Fruit fly (Drosophila melanogaster) Kc167 (cell line): Measurements from ENCODE around the gene Prp5.

Source experiments
- Myc ChIP-seq: fragments of >200 bp; optimal IDR thresholded peaks from 2 replicates; lab custom pipeline; 2017; ENCODE audit warnings: missing external identifiers
- Sin3A ChIP-seq: fragments of >200 bp; optimal IDR thresholded peaks from 2 replicates; lab custom pipeline; 2018; ENCODE audit warnings: missing external identifiers
- h ChIP-seq: fragments of >200 bp; optimal IDR thresholded peaks from 3 replicates; lab custom pipeline; 2018; ENCODE audit warnings: missing external identifiers
- insv ChIP-seq: fragments of >200 bp; optimal IDR thresholded peaks from 3 replicates; lab custom pipeline; 2018; ENCODE audit warnings: missing external identifiers
- psq ChIP-seq: fragments of >200 bp; optimal IDR thresholded peaks from 2 replicates; lab custom pipeline; 2017; ENCODE audit warnings: missing external identifiers
- ttk ChIP-seq: sonication (Bioruptor generic); optimal IDR thresholded peaks from 2 replicates; lab custom pipeline; 2017; ENCODE audit warnings: missing external identifiers

Gene Prp5

DNA sequence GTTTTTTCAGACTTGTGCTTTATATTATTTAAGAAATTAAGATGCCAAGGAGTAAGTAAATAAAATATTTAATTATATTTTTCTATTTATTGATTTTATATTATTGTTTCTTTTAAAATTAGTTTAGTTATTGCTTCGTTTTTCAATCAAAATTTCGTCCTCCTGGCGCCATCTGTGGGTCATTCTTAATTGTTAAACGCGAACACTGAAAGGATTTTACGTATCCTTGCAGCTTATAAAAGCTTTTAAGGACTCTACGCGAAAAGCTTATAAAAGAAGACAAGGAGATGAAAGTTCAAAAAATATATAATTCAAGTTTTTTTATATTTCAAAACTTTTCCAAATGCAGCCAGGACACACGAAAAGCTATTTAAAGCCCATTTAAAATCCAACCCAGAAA, 35.2 kb downstream of the Prp5 start:
- no peak for TF ChIP-seq insv
- no peak for TF ChIP-seq h
- no peak for TF ChIP-seq psq (lab: Kevin White, UChicago)
- TF ChIP-seq Sin3A (lab: Kevin White, UChicago): no peak
- no peak for TF ChIP-seq ttk
- TF ChIP-seq Myc (lab: Kevin White, UChicago): no peak

DNA sequence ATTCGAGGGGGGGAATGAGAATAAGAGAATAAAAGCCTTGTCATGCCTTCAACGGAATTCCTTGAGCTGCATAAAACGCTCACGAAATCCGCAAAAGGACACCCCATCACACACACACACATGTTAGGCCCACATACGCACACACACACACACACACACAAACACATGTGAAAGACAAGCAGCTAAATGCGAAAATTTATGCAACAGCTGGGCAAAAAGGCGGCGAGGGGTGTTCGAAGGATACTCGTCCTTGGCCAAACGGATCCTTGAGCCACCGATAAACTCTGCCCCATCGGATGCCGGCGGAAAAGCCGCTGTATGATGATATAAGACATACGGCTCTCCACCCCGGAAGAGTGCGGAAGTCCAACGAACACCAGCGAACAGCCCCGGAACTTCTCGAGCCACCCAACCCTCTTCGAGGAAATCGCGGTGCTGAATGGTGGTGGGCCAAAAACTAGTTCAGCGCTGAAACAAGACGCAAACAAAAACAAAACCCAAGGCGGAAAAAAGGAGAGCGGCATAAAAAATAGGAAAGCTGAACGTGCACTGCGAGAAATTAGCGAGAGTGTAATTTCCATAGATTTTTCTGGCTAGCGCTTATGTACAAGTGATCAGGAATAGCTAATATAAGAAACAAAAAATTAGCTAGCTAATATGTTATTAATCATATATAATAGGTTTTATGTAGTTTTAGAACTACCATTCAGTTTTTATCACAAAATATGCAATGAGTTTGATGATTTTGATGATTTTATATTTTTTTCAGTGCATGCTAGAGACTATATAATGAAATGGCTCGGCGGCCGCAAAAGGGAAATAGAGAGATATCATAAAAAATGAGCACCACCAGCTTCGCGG, 38.8 kb downstream of the Prp5 start:
- TF ChIP-seq psq (lab: Kevin White, UChicago) (no peak), h (no peak)

DNA sequence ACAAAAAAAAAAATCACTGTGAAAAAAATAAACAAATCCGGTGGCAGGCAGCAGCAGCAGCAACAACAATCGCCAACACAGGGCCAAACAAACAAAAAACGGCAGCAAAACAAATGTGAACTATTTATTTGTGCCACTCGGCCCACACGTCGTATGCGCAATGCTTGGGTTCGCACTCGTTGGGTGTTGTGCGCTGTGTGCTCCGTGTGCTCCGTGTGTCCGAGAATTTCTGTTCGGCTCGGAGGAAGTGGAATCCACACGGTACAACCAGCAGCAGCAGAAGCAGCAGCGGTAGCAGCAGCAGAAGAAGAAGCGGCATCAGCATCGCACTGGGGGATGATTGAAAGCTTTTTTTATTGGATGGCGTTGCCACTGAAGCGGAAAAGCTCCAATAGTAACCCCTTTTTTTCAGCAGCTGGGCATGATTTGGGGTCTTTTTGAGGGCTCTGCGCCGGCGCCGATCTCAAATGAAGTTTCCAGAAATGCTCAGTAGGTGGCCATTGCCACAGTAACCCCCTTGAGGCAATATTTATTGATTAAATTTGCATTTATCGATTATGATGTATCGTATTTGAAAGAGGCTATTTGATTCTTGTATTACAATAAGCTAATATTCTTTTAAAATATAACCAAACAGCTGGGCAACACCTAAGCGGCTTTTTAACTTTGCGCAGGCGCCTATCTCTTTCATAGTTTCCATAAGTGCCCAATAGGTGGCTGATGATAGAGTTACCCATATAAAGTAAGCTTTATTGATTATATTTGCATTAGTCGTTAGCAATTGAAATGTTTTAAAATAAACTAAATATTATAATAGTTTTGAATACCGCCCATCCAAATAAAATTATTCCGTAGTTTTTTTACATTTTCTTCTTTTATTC, 40.4 kb downstream of the Prp5 start, which contains the start of gene CG9164:
TSS of gene CG9164 (minus strand) at position 266 of the 881 bp plus-strand sequence.
- TF ChIP-seq Myc (lab: Kevin White, UChicago): no peak
- no peak for TF ChIP-seq Sin3A (lab: Kevin White, UChicago)
- no peak for TF ChIP-seq psq (lab: Kevin White, UChicago)
- TF ChIP-seq h: no peak
- TF ChIP-seq insv: no peak
- TF ChIP-seq ttk: no peak

DNA sequence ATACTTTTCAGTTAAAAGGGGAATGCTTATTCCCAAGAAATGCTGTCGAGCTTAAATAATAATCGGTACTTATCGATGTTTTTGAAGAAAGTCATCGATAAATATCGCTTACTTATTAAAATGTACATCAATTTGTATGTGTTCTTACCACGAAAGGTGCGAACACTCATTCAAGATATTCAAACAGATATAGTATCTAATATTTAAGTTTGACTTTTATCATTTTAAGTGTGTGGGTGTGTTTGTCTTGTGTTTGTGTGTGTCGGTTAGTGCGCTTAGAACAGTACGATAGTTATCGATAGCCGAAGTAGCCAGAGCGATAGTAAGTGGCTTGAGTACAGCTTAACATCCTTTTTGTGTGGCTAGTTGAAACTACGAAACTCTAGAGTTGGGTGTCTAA, 42.4 kb downstream of the Prp5 start:
- TF ChIP-seq Sin3A (lab: Kevin White, UChicago) (no peak), Myc (lab: Kevin White, UChicago) (no peak), insv (no peak), ttk (no peak), h (no peak), psq (lab: Kevin White, UChicago) (no peak)
